Worm (Caenorhabditis elegans) whole organism, young adult: ENCODE measurements around the gene pud-3.
"Not testable (repeated sequence)": the region's sequence is repeated elsewhere in the genome, so short reads cannot be mapped to it uniquely, and the experiment has no call there.

ENCODE experiments used
- B0261.1 ChIP-seq: sonication (generic microtip); optimal IDR thresholded peaks from 2 replicates; lab custom pipeline; 2016; ENCODE audit warnings: mild to moderate bottlenecking, missing genetic modification characterization, moderate library complexity, missing compliant biosample characterization
- F37B4.10 ChIP-seq: fragments of 200-800 bp; sonication (Bioruptor generic); IDR thresholded peaks from 2 replicates; pipeline ENCODE4 v1.3.6; 2022; ENCODE audit warnings: missing genetic modification characterization, missing compliant biosample characterization
- Y53G8AR.9 ChIP-seq: fragments of 200-800 bp; sonication (Bioruptor generic); conservative IDR thresholded peaks from 2 replicates; pipeline ENCODE4 v1.3.6; 2022; ENCODE audit warnings: missing genetic modification reagents, missing genetic modification characterization, missing compliant biosample characterization
- Y79H2A.3 ChIP-seq: fragments of 200-800 bp; sonication (Bioruptor generic); conservative IDR thresholded peaks from 2 replicates; pipeline ENCODE4 v1.3.6; 2022; ENCODE audit warnings: missing genetic modification reagents, missing genetic modification characterization, missing compliant biosample characterization
- akir-1 ChIP-seq: fragments of 200-800 bp; sonication (Bioruptor generic); optimal IDR thresholded peaks from 2 replicates; lab custom pipeline; 2018; ENCODE audit warnings: mild to moderate bottlenecking, missing genetic modification characterization, moderate library complexity, missing compliant biosample characterization
- aptf-3 ChIP-seq: fragments of 200-800 bp; sonication (Bioruptor generic); IDR thresholded peaks from 2 replicates; pipeline ENCODE4 v1.3.6; 2022; ENCODE audit warnings: missing genetic modification characterization, missing compliant biosample characterization
- atf-7 ChIP-seq: sonication (generic microtip); optimal IDR thresholded peaks from 2 replicates; lab custom pipeline; 2017; ENCODE audit warnings: mild to moderate bottlenecking, missing genetic modification characterization, missing compliant biosample characterization
- bed-1 ChIP-seq: fragments of 200-800 bp; sonication (Bioruptor generic); IDR thresholded peaks from 2 replicates; pipeline ENCODE4 v1.3.6; 2022; ENCODE audit warnings: missing genetic modification reagents, missing genetic modification characterization, missing compliant biosample characterization
- cebp-2 ChIP-seq: fragments of 200-800 bp; sonication (Bioruptor generic); IDR thresholded peaks from 2 replicates; pipeline ENCODE4 v1.3.6; 2022; ENCODE audit warnings: missing genetic modification characterization, missing compliant biosample characterization
- dpff-1 ChIP-seq: sonication (generic microtip); optimal IDR thresholded peaks from 2 replicates; lab custom pipeline; 2017; ENCODE audit warnings: mild to moderate bottlenecking, missing genetic modification characterization, missing compliant biosample characterization
- egrh-3 ChIP-seq: fragments of 200-800 bp; sonication (Bioruptor generic); IDR thresholded peaks from 2 replicates; pipeline ENCODE4 v1.3.6; 2022; ENCODE audit warnings: missing genetic modification reagents, missing genetic modification characterization, missing compliant biosample characterization
- ets-4 ChIP-seq: fragments of 200-800 bp; sonication (Bioruptor generic); optimal IDR thresholded peaks from 2 replicates; lab custom pipeline; 2018; ENCODE audit warnings: mild to moderate bottlenecking, missing genetic modification characterization, missing compliant biosample characterization
- let-607 ChIP-seq, 2 experiments: fragments of 200-800 bp in 1 of 2; sonication (Bioruptor generic) in 1 of 2; sonication (generic microtip) in 1 of 2; optimal IDR thresholded peaks; 2 replicates each; lab custom pipeline; 2016 to 2018; ENCODE audit warnings: mild to moderate bottlenecking in 2 of 2, missing compliant biosample characterization in 2 of 2, missing genetic modification characterization in 2 of 2, moderate library complexity in 2 of 2, missing genotype in 1 of 2
- lin-40 ChIP-seq: sonication (generic microtip); optimal IDR thresholded peaks from 2 replicates; lab custom pipeline; 2016; ENCODE audit warnings: missing genetic modification characterization, mild to moderate bottlenecking, missing compliant biosample characterization, missing genotype, missing genetic modification reagents
- lin-54 ChIP-seq: fragments of 200-800 bp; sonication (Bioruptor generic); optimal IDR thresholded peaks from 2 replicates; lab custom pipeline; 2018; ENCODE audit warnings: mild to moderate bottlenecking, missing genetic modification characterization, missing compliant biosample characterization
- lir-1 ChIP-seq: fragments of 200-800 bp; sonication (Bioruptor generic); conservative IDR thresholded peaks from 2 replicates; pipeline ENCODE4 v1.3.6; 2022; ENCODE audit warnings: missing genetic modification reagents, missing genetic modification characterization, missing compliant biosample characterization
- lsy-27 ChIP-seq: sonication (generic microtip); optimal IDR thresholded peaks from 2 replicates; lab custom pipeline; 2017; ENCODE audit warnings: missing genetic modification characterization, mild to moderate bottlenecking, missing compliant biosample characterization, antibody characterized with exemption, missing genotype, borderline replicate concordance; ENCODE audit not compliant: insufficient read depth
- madf-6 ChIP-seq: fragments of 200-800 bp; sonication (Bioruptor generic); IDR thresholded peaks from 2 replicates; pipeline ENCODE4 v1.3.6; 2022; ENCODE audit warnings: missing genetic modification reagents, missing genetic modification characterization, missing compliant biosample characterization
- mcd-1 ChIP-seq: fragments of 200-800 bp; sonication (Bioruptor generic); IDR thresholded peaks from 2 replicates; pipeline ENCODE4 v1.3.6; 2022; ENCODE audit warnings: missing genetic modification reagents, missing genetic modification characterization, missing compliant biosample characterization
- mxl-1 ChIP-seq: sonication (generic microtip); optimal IDR thresholded peaks from 2 replicates; lab custom pipeline; 2016; ENCODE audit warnings: missing genetic modification characterization, missing compliant biosample characterization
- nfyb-1 ChIP-seq: fragments of 200-800 bp; sonication (Bioruptor generic); IDR thresholded peaks from 2 replicates; pipeline ENCODE4 v1.3.6; 2022; ENCODE audit warnings: missing genetic modification reagents, missing genetic modification characterization, missing compliant biosample characterization
- nhr-80 ChIP-seq: sonication (generic microtip); optimal IDR thresholded peaks from 2 replicates; lab custom pipeline; 2016; ENCODE audit warnings: missing genetic modification characterization, missing compliant biosample characterization
- rec-8 ChIP-seq, 2 experiments: sonication (generic microtip); optimal IDR thresholded peaks; 2 replicates each; lab custom pipeline; 2016; ENCODE audit warnings: mild to moderate bottlenecking in 2 of 2, missing genetic modification characterization in 2 of 2, missing genetic modification reagents in 2 of 2, missing genotype in 2 of 2, missing biosample characterization in 1 of 2, missing compliant biosample characterization in 1 of 2, moderate library complexity in 1 of 2
- rpc-1 ChIP-seq, 2 experiments: fragments of 150-350 bp in 1 of 2; sonication (generic microtip) in 1 of 2; optimal IDR thresholded peaks; 2 replicates each; lab custom pipeline; 2014 to 2018; ENCODE audit warnings: missing biosample characterization in 1 of 2, missing genetic modification characterization in 1 of 2, missing genetic modification reagents in 1 of 2, missing genotype in 1 of 2
- snpc-3.4 ChIP-seq: sonication (generic microtip); optimal IDR thresholded peaks from 2 replicates; lab custom pipeline; 2017; ENCODE audit warnings: missing genetic modification characterization, mild to moderate bottlenecking, missing compliant biosample characterization, antibody characterized with exemption, moderate library complexity, missing genotype, missing genetic modification reagents
- snpc-4 ChIP-seq, 5 experiments: fragments of 150-350 bp in 1 of 5; sonication (generic microtip) in 4 of 5; optimal IDR thresholded peaks; 2 replicates each; lab custom pipeline; 2014 to 2018; ENCODE audit warnings: missing genetic modification characterization in 5 of 5, missing biosample characterization in 3 of 5, antibody characterized with exemption in 2 of 5, mild to moderate bottlenecking in 2 of 5, missing compliant biosample characterization in 2 of 5, missing genotype in 2 of 5, moderate library complexity in 2 of 5, missing genetic modification reagents in 1 of 5
- tbp1 ChIP-seq: fragments of 200-800 bp; sonication (Bioruptor generic); optimal IDR thresholded peaks from 2 replicates; lab custom pipeline; 2018; ENCODE audit warnings: mild to moderate bottlenecking, missing genetic modification characterization, missing compliant biosample characterization
- tbx-9 ChIP-seq: sonication (generic microtip); optimal IDR thresholded peaks from 2 replicates; lab custom pipeline; 2016; ENCODE audit warnings: borderline replicate concordance, missing genetic modification characterization, inconsistent platforms, missing compliant biosample characterization
- unc-130 ChIP-seq: sonication (generic microtip); optimal IDR thresholded peaks from 2 replicates; lab custom pipeline; 2016; ENCODE audit warnings: missing genetic modification reagents, missing genetic modification characterization, missing compliant biosample characterization
- unc-62 ChIP-seq: fragments of 150-350 bp; optimal IDR thresholded peaks from 2 replicates; lab custom pipeline; 2014; ENCODE audit warnings: missing biosample characterization, missing genetic modification reagents, missing genetic modification characterization
- ztf-25 ChIP-seq: fragments of 200-800 bp; sonication (Bioruptor generic); IDR thresholded peaks from 2 replicates; pipeline ENCODE4 v1.3.6; 2022; ENCODE audit warnings: missing genetic modification reagents, missing genetic modification characterization, missing compliant biosample characterization
- ztf-28 ChIP-seq: fragments of 200-800 bp; sonication (Bioruptor generic); IDR thresholded peaks from 2 replicates; pipeline ENCODE4 v1.3.6; 2022; ENCODE audit warnings: missing genetic modification reagents, missing genetic modification characterization, missing compliant biosample characterization

Gene pud-3

ce11 chrV:2332837-2333236 is 7.9 kb upstream of the pud-3 start:
- not testable (repeated sequence) for TF ChIP-seq snpc-4 (GFP tag; optimal IDR thresholded peaks at IDR 0.05; lab: Kevin White, UChicago)
- peak in 1 of 4 experiments; percentile 8 for TF ChIP-seq snpc-4 (tag; optimal IDR thresholded peaks at IDR 0.05; lab: Kevin White, UChicago)
- TF ChIP-seq aptf-3 = 0 out of 2 replicates have a peak, but pooled peaks have one; percentile 70
- TF ChIP-seq madf-6 (GFP tag; lab: Robert Waterston, UW) = 0 out of 2 replicates have a peak, but pooled peaks have one; percentile 7
- TF ChIP-seq mcd-1 = peak; percentile 52
- peak; percentile 72; the same call in 1 of the 2 replicates for TF ChIP-seq egrh-3 (GFP tag; lab: Robert Waterston, UW)

ce11 chrV:2331616-2332015 is 6.7 kb upstream of the pud-3 start, which contains the start of gene irld-32:
Gene irld-32 (plus strand): TSS chrV:2331916.
- TF ChIP-seq ztf-25, F37B4.10, mxl-1: not testable (repeated sequence)

- not testable (repeated sequence) for TF ChIP-seq lir-1 (GFP tag; lab: Robert Waterston, UW); snpc-3.4 (tag; lab: Kevin White, UChicago); akir-1 (GFP tag; lab: Kevin White, UChicago)
Measured at ce11 chrV:2330129-2330528, 5.2 kb upstream of the pud-3 start, which contains the start of gene pud-1.1. Gene pud-1.1 (plus strand): TSS chrV:2330429.

- TF ChIP-seq rpc-1 (optimal IDR thresholded peaks at IDR 0.05; lab: Kevin White, UChicago) = not testable (repeated sequence)
- TF ChIP-seq rpc-1 (tag; optimal IDR thresholded peaks at IDR 0.05; lab: Kevin White, UChicago) (peak; percentile 43), tbp1 (GFP tag; lab: Kevin White, UChicago) (peak; percentile 68), B0261.1 (tag; lab: Kevin White, UChicago) (peak; percentile 53)
- TF ChIP-seq, all 124 proteins: peak for 3; not testable (repeated sequence) for 121
Measured at ce11 chrV:2327814-2328213, 2.9 kb upstream of the pud-3 start.

- TF ChIP-seq nhr-80 (tag; lab: Kevin White, UChicago) (peak; percentile 83), nfyb-1 (GFP tag; lab: Robert Waterston, UW) (0 out of 2 replicates have a peak, but pooled peaks have one; percentile 8), tbx-9 (tag; lab: Kevin White, UChicago) (no peak), ztf-28 (GFP tag; lab: Robert Waterston, UW) (no peak), atf-7 (peak; percentile 35)
Measured at ce11 chrV:2327124-2327523, 2.2 kb upstream of the pud-3 start.

ce11 chrV:2326378-2326777 is 1.4 kb upstream of the pud-3 start, which contains the start of gene pud-4:
Gene pud-4 (plus strand): TSS chrV:2326678.
- TF ChIP-seq cebp-2 (GFP tag; lab: Robert Waterston, UW) (no peak), let-607 (tag; optimal IDR thresholded peaks at IDR 0.05; lab: Kevin White, UChicago) (no peak), unc-62 (GFP tag; lab: Kevin White, UChicago) (no peak), lsy-27 (tag; lab: Kevin White, UChicago) (no peak), ets-4 (GFP tag; lab: Kevin White, UChicago) (no peak), Y79H2A.3 (no peak), lin-54 (GFP tag; lab: Kevin White, UChicago) (no peak), unc-130 (no peak), dpff-1 (tag; lab: Kevin White, UChicago) (no peak), bed-1 (GFP tag; lab: Robert Waterston, UW) (no peak), Y53G8AR.9 (GFP tag; lab: Robert Waterston, UW) (no peak), rec-8 (tag; optimal IDR thresholded peaks at IDR 0.05; lab: Kevin White, UChicago) (no peak), lin-40 (tag; lab: Kevin White, UChicago) (no peak)
